Fruit fly (Drosophila melanogaster) whole organism, embryonic: Measurements from ENCODE around the gene Rbbp5.

Experiments
- Antp ChIP-seq: fragments of 200-800 bp; sonication (Bioruptor generic); optimal IDR thresholded peaks from 3 replicates; lab custom pipeline; 2016; ENCODE audit warnings: missing biosample characterization, missing genetic modification characterization
- Atf6 ChIP-seq: fragments of 200-800 bp; sonication (Bioruptor generic); IDR thresholded peaks from 2 replicates; pipeline ENCODE4 v1.3.6; 2022; ENCODE audit warnings: missing biosample characterization, missing genetic modification characterization
- CG10209 ChIP-seq: fragments of 200-800 bp; sonication (Bioruptor generic); optimal IDR thresholded peaks from 3 replicates; lab custom pipeline; 2017; ENCODE audit warnings: missing biosample characterization, mild to moderate bottlenecking, missing genetic modification characterization, missing genetic modification reagents
- CG1024 ChIP-seq: fragments of 200-800 bp; sonication (Bioruptor generic); IDR thresholded peaks from 2 replicates; pipeline ENCODE4 v1.3.6; 2022; ENCODE audit warnings: missing biosample characterization, missing genetic modification characterization
- CG10565 ChIP-seq: fragments of 200-800 bp; sonication (Bioruptor generic); optimal IDR thresholded peaks from 3 replicates; lab custom pipeline; 2016; ENCODE audit warnings: missing biosample characterization, mild to moderate bottlenecking, missing genetic modification characterization
- CG10959 ChIP-seq: fragments of 200-800 bp; sonication (Bioruptor generic); IDR thresholded peaks from 2 replicates; pipeline ENCODE4 v1.3.6; 2022; ENCODE audit warnings: missing biosample characterization, missing genetic modification characterization
- CG11085 ChIP-seq: fragments of 200-800 bp; sonication (Bioruptor generic); IDR thresholded peaks from 2 replicates; pipeline ENCODE4 v1.3.6; 2022; ENCODE audit warnings: missing biosample characterization, missing genetic modification characterization
- CG11398 ChIP-seq: fragments of 200-800 bp; sonication (Bioruptor generic); optimal IDR thresholded peaks from 2 replicates; lab custom pipeline; 2016; ENCODE audit warnings: missing biosample characterization, missing genetic modification characterization
- CG11456 ChIP-seq: fragments of 200-800 bp; sonication (Bioruptor generic); IDR thresholded peaks from 3 replicates; pipeline ENCODE4 v1.3.6; 2022; ENCODE audit warnings: missing biosample characterization, missing genetic modification characterization
- CG11723 ChIP-seq: fragments of 200-800 bp; sonication (Bioruptor generic); optimal IDR thresholded peaks from 2 replicates; lab custom pipeline; 2017; ENCODE audit warnings: missing biosample characterization, mild to moderate bottlenecking, missing genetic modification characterization
- CG1602 ChIP-seq: fragments of 200-800 bp; sonication (Bioruptor generic); optimal IDR thresholded peaks from 3 replicates; lab custom pipeline; 2016; ENCODE audit warnings: missing biosample characterization, missing genetic modification characterization
- CG18476 ChIP-seq: fragments of 200-800 bp; sonication (Bioruptor generic); optimal IDR thresholded peaks from 2 replicates; lab custom pipeline; 2016; ENCODE audit warnings: missing biosample characterization, mild to moderate bottlenecking, missing genetic modification characterization
- CG31441 ChIP-seq: fragments of 200-800 bp; sonication (Bioruptor generic); IDR thresholded peaks from 2 replicates; pipeline ENCODE4 v1.3.6; 2022; ENCODE audit warnings: missing biosample characterization, missing genetic modification characterization
- CG32767 ChIP-seq: fragments of 200-800 bp; sonication (Bioruptor generic); IDR thresholded peaks from 2 replicates; pipeline ENCODE4 v1.3.6; 2022; ENCODE audit warnings: missing biosample characterization, missing genetic modification characterization
- CG34224 ChIP-seq: fragments of 200-800 bp; sonication (Bioruptor generic); IDR thresholded peaks from 3 replicates; pipeline ENCODE4 v1.3.6; 2022; ENCODE audit warnings: missing biosample characterization, missing genetic modification characterization; ENCODE audit not compliant: partially characterized antibody
- CG7357 ChIP-seq: fragments of 200-800 bp; sonication (Bioruptor generic); IDR thresholded peaks from 3 replicates; pipeline ENCODE4 v1.3.6; 2022; ENCODE audit warnings: missing biosample characterization, missing genetic modification characterization
- CG7372 ChIP-seq: fragments of 200-800 bp; sonication (Bioruptor generic); IDR thresholded peaks from 2 replicates; pipeline ENCODE4 v1.3.6; 2022; ENCODE audit warnings: missing biosample characterization, missing genetic modification characterization
- CG9437 ChIP-seq: fragments of 200-800 bp; sonication (Bioruptor generic); optimal IDR thresholded peaks from 2 replicates; lab custom pipeline; 2018; ENCODE audit warnings: missing biosample characterization, mild to moderate bottlenecking, missing genetic modification characterization
- CG9609 ChIP-seq: fragments of 200-800 bp; sonication (Bioruptor generic); optimal IDR thresholded peaks from 3 replicates; lab custom pipeline; 2016; ENCODE audit warnings: missing biosample characterization, missing genetic modification characterization
- CHES-1-like ChIP-seq: fragments of 200-800 bp; sonication (Bioruptor generic); optimal IDR thresholded peaks from 2 replicates; lab custom pipeline; 2016; ENCODE audit warnings: missing biosample characterization, missing genetic modification characterization
- Camta ChIP-seq: fragments of 200-800 bp; sonication (Bioruptor generic); optimal IDR thresholded peaks from 2 replicates; lab custom pipeline; 2016; ENCODE audit warnings: missing biosample characterization, missing genetic modification characterization
- Chrac-16 ChIP-seq: fragments of 200-800 bp; sonication (Bioruptor generic); optimal IDR thresholded peaks from 3 replicates; lab custom pipeline; 2016; ENCODE audit warnings: missing biosample characterization, missing genetic modification characterization
- Deaf1 ChIP-seq: fragments of 200-800 bp; optimal IDR thresholded peaks from 3 replicates; lab custom pipeline; 2019; ENCODE audit warnings: missing biosample characterization, mild to moderate bottlenecking, missing genetic modification characterization, moderate library complexity
- Dref ChIP-seq: fragments of 200-800 bp; sonication (Bioruptor generic); IDR thresholded peaks from 2 replicates; pipeline ENCODE4 v1.3.6; 2022; ENCODE audit warnings: missing biosample characterization, missing genetic modification characterization
- HLHmδ ChIP-seq: fragments of 200-800 bp; sonication (Bioruptor generic); optimal IDR thresholded peaks from 2 replicates; lab custom pipeline; 2018; ENCODE audit warnings: missing biosample characterization, mild to moderate bottlenecking, missing genetic modification characterization, moderate library complexity
- HmgZ ChIP-seq: fragments of 200-800 bp; sonication (Bioruptor generic); optimal IDR thresholded peaks from 2 replicates; lab custom pipeline; 2018; ENCODE audit warnings: missing biosample characterization, mild to moderate bottlenecking, missing genetic modification characterization
- Hmx ChIP-seq: fragments of 200-800 bp; sonication (Bioruptor generic); optimal IDR thresholded peaks from 2 replicates; lab custom pipeline; 2016; ENCODE audit warnings: missing biosample characterization, missing genetic modification characterization
- Oaz ChIP-seq: fragments of 200-800 bp; sonication (Bioruptor generic); IDR thresholded peaks from 2 replicates; pipeline ENCODE4 v1.3.6; 2022; ENCODE audit warnings: missing biosample characterization, missing genetic modification characterization
- Optix ChIP-seq: fragments of 200-800 bp; sonication (Bioruptor generic); IDR thresholded peaks from 3 replicates; pipeline ENCODE4 v1.3.6; 2022; ENCODE audit warnings: missing biosample characterization, missing genetic modification characterization
- Sry-β ChIP-seq: fragments of 200-800 bp; sonication (Bioruptor generic); optimal IDR thresholded peaks from 2 replicates; lab custom pipeline; 2018; ENCODE audit warnings: missing biosample characterization, mild to moderate bottlenecking, missing genetic modification characterization, moderate library complexity
- bsh ChIP-seq, 2 experiments: fragments of 200-800 bp; sonication (Bioruptor generic); optimal IDR thresholded peaks; 2 replicates each; lab custom pipeline; 2017 to 2018; ENCODE audit warnings: mild to moderate bottlenecking in 2 of 2, missing biosample characterization in 2 of 2, missing genetic modification characterization in 2 of 2, moderate library complexity in 1 of 2
- btn ChIP-seq: fragments of 200-800 bp; sonication (Bioruptor generic); optimal IDR thresholded peaks from 2 replicates; lab custom pipeline; 2016; ENCODE audit warnings: missing biosample characterization, missing genetic modification characterization
- chn ChIP-seq: fragments of 200-800 bp; sonication (Bioruptor generic); optimal IDR thresholded peaks from 2 replicates; lab custom pipeline; 2016; ENCODE audit warnings: missing biosample characterization, missing genetic modification characterization
- da ChIP-seq: fragments of 200-800 bp; sonication (Bioruptor generic); optimal IDR thresholded peaks from 2 replicates; lab custom pipeline; 2016; ENCODE audit warnings: missing biosample characterization, missing genetic modification characterization
- dan ChIP-seq: fragments of 200-800 bp; sonication (Bioruptor generic); IDR thresholded peaks from 2 replicates; pipeline ENCODE4 v1.3.6; 2022; ENCODE audit warnings: missing biosample characterization, missing genetic modification characterization
- dpn ChIP-seq, 2 experiments: fragments of 200-800 bp; sonication (Bioruptor generic); optimal IDR thresholded peaks; 3 replicates each; lab custom pipeline; 2016; ENCODE audit warnings: missing biosample characterization in 2 of 2, missing genetic modification characterization in 2 of 2
- fru ChIP-seq: fragments of >200 bp; optimal IDR thresholded peaks from 2 replicates; lab custom pipeline; 2017
- grn ChIP-seq: fragments of 200-800 bp; sonication (Bioruptor generic); optimal IDR thresholded peaks from 3 replicates; lab custom pipeline; 2017; ENCODE audit warnings: missing biosample characterization, missing genetic modification characterization
- hth ChIP-seq: fragments of >200 bp; optimal IDR thresholded peaks from 2 replicates; lab custom pipeline; 2017; ENCODE audit warnings: inconsistent platforms
- jigr1 ChIP-seq: fragments of 200-800 bp; sonication (Bioruptor generic); IDR thresholded peaks from 3 replicates; pipeline ENCODE4 v1.3.6; 2022; ENCODE audit warnings: missing biosample characterization, missing genetic modification characterization
- kah ChIP-seq: fragments of 200-800 bp; sonication (Bioruptor generic); optimal IDR thresholded peaks from 2 replicates; lab custom pipeline; 2018; ENCODE audit warnings: missing biosample characterization, mild to moderate bottlenecking, missing genetic modification characterization
- ken ChIP-seq: fragments of 200-800 bp; sonication (Bioruptor generic); IDR thresholded peaks from 3 replicates; pipeline ENCODE4 v1.3.6; 2022; ENCODE audit warnings: missing biosample characterization, missing genetic modification characterization
- lilli ChIP-seq: fragments of 200-800 bp; sonication (Bioruptor generic); optimal IDR thresholded peaks from 3 replicates; lab custom pipeline; 2016; ENCODE audit warnings: missing biosample characterization, missing genetic modification characterization
- nom ChIP-seq: fragments of 200-800 bp; sonication (Bioruptor generic); optimal IDR thresholded peaks from 2 replicates; lab custom pipeline; 2017; ENCODE audit warnings: missing biosample characterization, missing genetic modification characterization, mild to moderate bottlenecking, moderate library complexity, missing genetic modification reagents
- pan ChIP-seq, 4 experiments: fragments of >200 bp in 3 of 4; fragments of 200-800 bp in 1 of 4; sonication (Bioruptor generic) in 1 of 4; optimal IDR thresholded peaks in 3 of 4; IDR thresholded peaks in 1 of 4; 2 replicates each; pipeline versions ENCODE4 v1.3.6 to Lab custom; 2017 to 2022; ENCODE audit warnings: missing biosample characterization in 2 of 4, missing genetic modification characterization in 2 of 4, mixed read lengths in 1 of 4
- rib ChIP-seq: fragments of 200-800 bp; sonication (Bioruptor generic); IDR thresholded peaks from 2 replicates; pipeline ENCODE4 v1.3.6; 2022; ENCODE audit warnings: missing biosample characterization, missing genetic modification characterization
- scrt ChIP-seq: fragments of 200-800 bp; sonication (Bioruptor generic); optimal IDR thresholded peaks from 2 replicates; lab custom pipeline; 2018; ENCODE audit warnings: missing biosample characterization, mild to moderate bottlenecking, missing genetic modification characterization, moderate library complexity
- slou ChIP-seq: fragments of 200-800 bp; sonication (Bioruptor generic); optimal IDR thresholded peaks from 3 replicates; lab custom pipeline; 2016; ENCODE audit warnings: missing biosample characterization, missing genetic modification characterization
- tap ChIP-seq: fragments of 200-800 bp; optimal IDR thresholded peaks from 3 replicates; lab custom pipeline; 2019; ENCODE audit warnings: missing biosample characterization, mild to moderate bottlenecking, missing genetic modification characterization, moderate library complexity
- tna ChIP-seq: fragments of 200-800 bp; sonication (Bioruptor generic); IDR thresholded peaks from 2 replicates; pipeline ENCODE4 v1.3.6; 2022; ENCODE audit warnings: missing biosample characterization, missing genetic modification characterization; ENCODE audit not compliant: partially characterized antibody
- yki ChIP-seq: fragments of >200 bp; optimal IDR thresholded peaks from 3 replicates; lab custom pipeline; 2018

Gene Rbbp5

DNA sequence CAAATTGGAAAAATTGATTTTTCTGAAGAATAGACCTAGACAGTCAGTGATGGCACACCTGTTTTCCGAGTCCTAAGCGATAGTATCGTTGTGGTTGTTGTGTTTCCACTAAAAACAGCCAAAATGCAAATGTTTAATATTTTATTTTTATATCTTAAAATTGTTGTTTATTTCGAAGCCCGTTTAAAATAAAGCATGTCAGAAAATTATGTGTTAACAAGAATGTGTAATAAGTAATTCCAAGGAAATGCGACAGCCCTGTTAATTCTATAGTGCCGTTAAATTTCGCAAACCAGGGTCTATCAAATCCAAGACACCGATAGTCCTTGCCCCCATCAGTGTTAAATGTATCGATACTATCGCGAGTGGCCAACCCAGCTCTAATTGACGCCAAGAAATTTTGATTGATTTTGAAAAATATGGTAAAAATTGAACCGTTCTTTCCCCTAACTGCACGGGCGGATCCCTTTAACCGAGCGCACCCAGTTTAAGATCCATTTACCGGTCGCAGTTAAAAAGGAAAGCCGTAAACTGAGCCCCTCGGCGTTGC lies 45.6 kb downstream of the Rbbp5 start, which contains the start of gene Pex23 (continued):
- peak in 1 of 2 experiments; percentile 80 for TF ChIP-seq bsh (GFP tag; optimal IDR thresholded peaks at IDR 0.05; lab: Kevin White, UChicago)
- no peak for TF ChIP-seq HLHmδ
- TF ChIP-seq Sry-β = peak; percentile 66
- TF ChIP-seq yki (lab: Kevin White, UChicago) = no peak
- TF ChIP-seq CG1602 (GFP tag; lab: Kevin White, UChicago) = peak; percentile 81
- peak; percentile 98 for TF ChIP-seq CG34224 (GFP tag; lab: Robert Waterston, UW)
- peak; percentile 74 for TF ChIP-seq CG11085 (GFP tag; lab: Robert Waterston, UW)
- TF ChIP-seq Camta (GFP tag; lab: Kevin White, UChicago) = peak; percentile 72
- peak; percentile 70 for TF ChIP-seq CG9609 (GFP tag; lab: Kevin White, UChicago)
- peak; percentile 64 for TF ChIP-seq CG1024 (GFP tag; lab: Robert Waterston, UW)
- peak; percentile 75 for TF ChIP-seq CHES-1-like (GFP tag; lab: Kevin White, UChicago)
- TF ChIP-seq CG7357 (GFP tag; lab: Robert Waterston, UW) = peak; percentile 95
- peak; percentile 60 for TF ChIP-seq CG9437 (GFP tag; lab: Kevin White, UChicago)
- TF ChIP-seq dan (GFP tag; lab: Robert Waterston, UW) = peak; percentile 74
- no peak for TF ChIP-seq hth (lab: Kevin White, UChicago)
- peak; percentile 78 for TF ChIP-seq CG7372 (GFP tag; lab: Robert Waterston, UW)
- peak; percentile 82 for TF ChIP-seq CG31441 (GFP tag; lab: Robert Waterston, UW)
- peak; percentile 15 for TF ChIP-seq da
- TF ChIP-seq Antp = peak; percentile 61
- TF ChIP-seq CG18476 (GFP tag; lab: Kevin White, UChicago) = peak; percentile 72
- TF ChIP-seq pan (optimal IDR thresholded peaks at IDR 0.05; lab: Kevin White, UChicago) = no peak
- TF ChIP-seq pan (GFP tag; optimal IDR thresholded peaks at IDR 0.05 in 1 of 2, IDR thresholded peaks at IDR 0.05 in 1 of 2) = peak in 1 of 2 experiments; percentile 81
- TF ChIP-seq CG10565 (GFP tag; lab: Kevin White, UChicago) = no peak
- TF ChIP-seq Hmx (GFP tag; lab: Kevin White, UChicago) = peak; percentile 14
- TF ChIP-seq CG11398 (GFP tag; lab: Kevin White, UChicago) = no peak
- TF ChIP-seq btn (GFP tag; lab: Kevin White, UChicago) = no peak
- TF ChIP-seq ken (GFP tag; lab: Robert Waterston, UW) = peak; percentile 79
- TF ChIP-seq chn = peak; percentile 83
- TF ChIP-seq Deaf1 (tag; lab: Kevin White, UChicago) = peak; percentile 65
- TF ChIP-seq CG11723 (GFP tag; lab: Kevin White, UChicago) = peak; percentile 53
- TF ChIP-seq Atf6 (GFP tag; lab: Robert Waterston, UW) = peak; percentile 64
- TF ChIP-seq dpn (GFP tag; optimal IDR thresholded peaks at IDR 0.05; lab: Kevin White, UChicago) = peak; percentile 80 to 90
- TF ChIP-seq HmgZ (tag; lab: Kevin White, UChicago) = peak; percentile 86
- peak; percentile 38; the same call in 1 of the 2 replicates for TF ChIP-seq CG32767 (GFP tag; lab: Robert Waterston, UW)
- peak; percentile 54; the same call in 2 of the 3 replicates for TF ChIP-seq Optix
- TF ChIP-seq tap (tag; lab: Kevin White, UChicago) = peak; percentile 70
- TF ChIP-seq kah (GFP tag; lab: Kevin White, UChicago) = peak; percentile 16
- TF ChIP-seq jigr1 = peak; percentile 35; the same call in 1 of the 3 replicates
- peak; percentile 85 for TF ChIP-seq Chrac-16 (GFP tag; lab: Kevin White, UChicago)
- peak; percentile 73 for TF ChIP-seq CG10209 (GFP tag; lab: Kevin White, UChicago)
- TF ChIP-seq CG10959 = peak; percentile 66
- peak; percentile 64 for TF ChIP-seq Oaz
- TF ChIP-seq rib (GFP tag; lab: Robert Waterston, UW) = peak; percentile 99
- peak; percentile 14 for TF ChIP-seq grn (GFP tag; lab: Kevin White, UChicago)
- peak; percentile 89 for TF ChIP-seq lilli (GFP tag; lab: Kevin White, UChicago)
- TF ChIP-seq nom (GFP tag; lab: Kevin White, UChicago) = no peak
- no peak for TF ChIP-seq scrt (GFP tag; lab: Kevin White, UChicago)
- peak; percentile 73 for TF ChIP-seq slou
- TF ChIP-seq CG11456 (GFP tag; lab: Robert Waterston, UW) = peak; percentile 80
- TF ChIP-seq Dref (GFP tag; lab: Robert Waterston, UW) = peak; percentile 88
- TF ChIP-seq fru = no peak
- peak; percentile 90 for TF ChIP-seq tna (GFP tag; lab: Robert Waterston, UW)
